Worm (Caenorhabditis elegans): ENCODE data around the gene C04F5.2.

ce11 chrV:5050073-5050599 lies 46.8 kb downstream of the C04F5.2 start:
- TF ChIP-seq dao-5 (tag; optimal IDR thresholded peaks at IDR 0.05) (no peak), him-1 (tag; optimal IDR thresholded peaks at IDR 0.05) (no peak), W03F9.2 (tag; optimal IDR thresholded peaks at IDR 0.05) (no peak)
